Worm (Caenorhabditis elegans): ENCODE results near the gene str-86.

DNA sequence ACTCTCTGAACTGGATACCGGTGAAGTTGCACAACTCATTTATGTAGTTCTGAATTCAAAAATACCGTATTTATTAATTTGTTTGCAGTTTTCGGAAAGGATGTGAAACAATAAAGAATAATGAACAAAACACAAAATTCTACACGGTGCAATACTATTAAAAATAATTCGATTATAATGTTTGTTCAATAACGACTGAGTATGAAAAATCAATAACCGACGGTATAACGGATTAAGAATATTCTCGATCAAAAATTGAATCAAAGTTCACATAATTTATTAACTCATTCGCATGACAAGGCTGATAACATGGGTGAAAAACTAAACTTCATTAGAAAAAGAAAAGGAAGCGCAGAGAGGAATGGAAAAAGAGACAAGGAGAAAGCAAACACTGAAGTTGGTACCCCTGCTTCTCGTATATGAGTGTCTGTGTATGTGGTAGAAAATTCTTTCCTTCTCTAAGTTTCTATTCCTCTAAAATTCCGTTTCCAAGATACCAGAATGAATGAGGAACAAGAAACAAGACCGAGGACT, 8.5 kb downstream of the str-86 start, which contains the start of gene nhr-143:
- TF ChIP-seq tbx-37 (GFP tag; conservative IDR thresholded peaks at IDR 0.05) (no peak), flt-1 (GFP tag; IDR thresholded peaks at IDR 0.05) (no peak), sea-1 (GFP tag; conservative IDR thresholded peaks at IDR 0.05) (no peak), tra-4 (tag; optimal IDR thresholded peaks at IDR 0.05) (no peak), hmbx-1 (tag; optimal IDR thresholded peaks at IDR 0.05) (no peak)

Data from whole organism, early embryonic.